Worm (Caenorhabditis elegans) whole organism, L1 larva: Measurements from ENCODE around the gene Y60C6A.3.

ENCODE experiments used
- C04F5.9 ChIP-seq: sonication (generic microtip); optimal IDR thresholded peaks from 2 replicates; lab custom pipeline; 2016; ENCODE audit warnings: missing genetic modification characterization, missing compliant biosample characterization
- C16A3.4 ChIP-seq: fragments of 150-350 bp; optimal IDR thresholded peaks from 2 replicates; lab custom pipeline; 2014; ENCODE audit warnings: missing biosample characterization, missing genetic modification characterization
- Y116A8C.19 ChIP-seq: sonication (generic microtip); optimal IDR thresholded peaks from 2 replicates; lab custom pipeline; 2016; ENCODE audit warnings: missing compliant biosample characterization, missing genetic modification characterization, borderline replicate concordance
- alr-1 ChIP-seq: fragments of 200-800 bp; sonication (Bioruptor generic); optimal IDR thresholded peaks from 2 replicates; lab custom pipeline; 2018; ENCODE audit warnings: borderline replicate concordance, mild to moderate bottlenecking, missing genetic modification characterization, missing compliant biosample characterization
- aly-2 ChIP-seq: fragments of 150-350 bp; optimal IDR thresholded peaks from 2 replicates; lab custom pipeline; 2014; ENCODE audit warnings: missing biosample characterization, missing genetic modification characterization
- ama-1 ChIP-seq: fragments of 150-350 bp; optimal IDR thresholded peaks from 2 replicates; lab custom pipeline; 2014
- ceh-63 ChIP-seq: fragments of 200-800 bp; sonication (Bioruptor generic); optimal IDR thresholded peaks from 2 replicates; lab custom pipeline; 2018; ENCODE audit warnings: mild to moderate bottlenecking, missing genetic modification characterization, missing compliant biosample characterization
- ceh-8 ChIP-seq: fragments of 200-800 bp; sonication (Bioruptor generic); optimal IDR thresholded peaks from 2 replicates; lab custom pipeline; 2018; ENCODE audit warnings: mild to moderate bottlenecking, missing genetic modification characterization, moderate library complexity, missing compliant biosample characterization
- ceh-82 ChIP-seq, 3 experiments: fragments of 150-350 bp in 1 of 3; sonication (generic microtip) in 2 of 3; optimal IDR thresholded peaks; 2 replicates each; lab custom pipeline; 2014 to 2017; ENCODE audit warnings: missing biosample characterization in 3 of 3, missing genetic modification characterization in 3 of 3
- ceh-90 ChIP-seq: sonication (generic microtip); optimal IDR thresholded peaks from 2 replicates; lab custom pipeline; 2016; ENCODE audit warnings: missing genetic modification characterization, missing compliant biosample characterization
- efl-3 ChIP-seq: fragments of 200-800 bp; sonication (Bioruptor generic); optimal IDR thresholded peaks from 2 replicates; lab custom pipeline; 2018; ENCODE audit warnings: mild to moderate bottlenecking, missing genetic modification characterization, missing compliant biosample characterization
- egl-13 ChIP-seq: sonication (generic microtip); optimal IDR thresholded peaks from 2 replicates; lab custom pipeline; 2016; ENCODE audit warnings: missing genotype, missing genetic modification reagents, missing genetic modification characterization, missing compliant biosample characterization
- egl-27 ChIP-seq, 2 experiments: fragments of 150-350 bp in 1 of 2; sonication (generic microtip); optimal IDR thresholded peaks; 3 replicates each; lab custom pipeline; 2017 to 2018; ENCODE audit warnings: missing biosample characterization in 2 of 2, missing genetic modification characterization in 2 of 2, missing genetic modification reagents in 2 of 2
- elt-2 ChIP-seq: sonication (generic microtip); optimal IDR thresholded peaks from 2 replicates; lab custom pipeline; 2016; ENCODE audit warnings: missing genetic modification characterization, mild to moderate bottlenecking, inconsistent platforms, missing compliant biosample characterization, missing genetic modification reagents
- elt-3 ChIP-seq, 6 experiments: fragments of 150-350 bp in 1 of 6; sonication (generic microtip); optimal IDR thresholded peaks; 2 replicates each; lab custom pipeline; 2017 to 2018; ENCODE audit warnings: missing biosample characterization in 6 of 6, missing genetic modification characterization in 6 of 6, inconsistent platforms in 1 of 6
- ets-5 ChIP-seq: fragments of 200-800 bp; sonication (Bioruptor generic); IDR thresholded peaks from 2 replicates; pipeline ENCODE4 v1.3.6; 2022; ENCODE audit warnings: missing genetic modification characterization, missing compliant biosample characterization
- fkh-8 ChIP-seq: sonication (generic microtip); optimal IDR thresholded peaks from 2 replicates; lab custom pipeline; 2016; ENCODE audit warnings: mild to moderate bottlenecking, missing genetic modification characterization, missing compliant biosample characterization
- fos-1 ChIP-seq: fragments of 150-350 bp; optimal IDR thresholded peaks from 2 replicates; lab custom pipeline; 2014; ENCODE audit warnings: missing biosample characterization, missing genetic modification characterization
- grh-1 ChIP-seq: fragments of 200-800 bp; sonication (Bioruptor generic); IDR thresholded peaks from 2 replicates; pipeline ENCODE4 v1.3.6; 2022; ENCODE audit warnings: missing genetic modification reagents, missing genetic modification characterization, missing compliant biosample characterization
- hlh-4 ChIP-seq: sonication (generic microtip); optimal IDR thresholded peaks from 2 replicates; lab custom pipeline; 2016; ENCODE audit warnings: mild to moderate bottlenecking, missing genetic modification characterization, missing compliant biosample characterization
- hpl-2 ChIP-seq: fragments of 150-350 bp; optimal IDR thresholded peaks from 2 replicates; lab custom pipeline; 2014; ENCODE audit warnings: missing biosample characterization, missing genetic modification reagents, missing genetic modification characterization
- isw-1 ChIP-seq: fragments of 200-800 bp; sonication (Bioruptor generic); IDR thresholded peaks from 2 replicates; pipeline ENCODE4 v1.3.6; 2022; ENCODE audit warnings: missing genetic modification characterization, missing compliant biosample characterization
- jun-1 ChIP-seq: fragments of 150-350 bp; optimal IDR thresholded peaks from 2 replicates; lab custom pipeline; 2014; ENCODE audit warnings: missing biosample characterization, missing genetic modification reagents, missing genetic modification characterization
- lin-13 ChIP-seq: fragments of 150-350 bp; optimal IDR thresholded peaks from 2 replicates; lab custom pipeline; 2014; ENCODE audit warnings: missing biosample characterization, missing genetic modification reagents, missing genetic modification characterization
- lin-14 ChIP-seq: fragments of 200-800 bp; sonication (Bioruptor generic); optimal IDR thresholded peaks from 2 replicates; lab custom pipeline; 2018; ENCODE audit warnings: mild to moderate bottlenecking, missing genetic modification characterization, moderate library complexity, missing compliant biosample characterization
- lin-15B ChIP-seq: fragments of 150-350 bp; sonication (generic microtip); optimal IDR thresholded peaks from 3 replicates; lab custom pipeline; 2014; ENCODE audit warnings: missing biosample characterization, missing genetic modification characterization
- lin-35 ChIP-seq, 2 experiments: fragments of 150-350 bp; optimal IDR thresholded peaks; 2 replicates each; lab custom pipeline; 2014; ENCODE audit warnings: missing biosample characterization in 2 of 2, missing genetic modification characterization in 2 of 2, missing genetic modification reagents in 2 of 2
- lsy-2 ChIP-seq, 2 experiments: fragments of 150-350 bp; optimal IDR thresholded peaks; 2 replicates each; lab custom pipeline; 2014; ENCODE audit warnings: missing biosample characterization in 2 of 2, missing genetic modification characterization in 2 of 2
- mdl-1 ChIP-seq, 2 experiments: fragments of 150-350 bp; optimal IDR thresholded peaks; 2 replicates each; lab custom pipeline; 2014 to 2017; ENCODE audit warnings: missing biosample characterization in 2 of 2, missing genetic modification characterization in 2 of 2, inconsistent platforms in 1 of 2
- mef-2 ChIP-seq: fragments of 150-350 bp; optimal IDR thresholded peaks from 2 replicates; lab custom pipeline; 2014; ENCODE audit warnings: missing biosample characterization, missing genetic modification characterization
- mep-1 ChIP-seq: fragments of 150-350 bp; optimal IDR thresholded peaks from 2 replicates; lab custom pipeline; 2014; ENCODE audit warnings: missing biosample characterization, missing genetic modification characterization
- nhr-12 ChIP-seq: sonication (generic microtip); optimal IDR thresholded peaks from 2 replicates; lab custom pipeline; 2017; ENCODE audit warnings: missing biosample characterization, missing genetic modification characterization
- nhr-19 ChIP-seq: fragments of 200-800 bp; sonication (Bioruptor generic); conservative IDR thresholded peaks from 2 replicates; pipeline ENCODE4 v1.3.6; 2022; ENCODE audit warnings: missing genetic modification characterization, missing compliant biosample characterization
- nhr-20 ChIP-seq: sonication (generic microtip); optimal IDR thresholded peaks from 2 replicates; lab custom pipeline; 2016; ENCODE audit warnings: mild to moderate bottlenecking, missing genetic modification characterization, missing compliant biosample characterization
- nhr-237 ChIP-seq: fragments of 150-350 bp; optimal IDR thresholded peaks from 2 replicates; lab custom pipeline; 2014; ENCODE audit warnings: missing biosample characterization, missing genetic modification characterization
- nhr-28 ChIP-seq: fragments of 150-350 bp; optimal IDR thresholded peaks from 2 replicates; lab custom pipeline; 2014; ENCODE audit warnings: missing biosample characterization, missing genetic modification characterization
- nhr-47 ChIP-seq: sonication (generic microtip); optimal IDR thresholded peaks from 2 replicates; lab custom pipeline; 2016; ENCODE audit warnings: mild to moderate bottlenecking, missing genetic modification characterization, moderate library complexity, missing compliant biosample characterization
- nhr-76 ChIP-seq: sonication (generic microtip); optimal IDR thresholded peaks from 2 replicates; lab custom pipeline; 2017; ENCODE audit warnings: missing biosample characterization, missing genetic modification characterization
- nhr-77 ChIP-seq: fragments of 150-350 bp; optimal IDR thresholded peaks from 2 replicates; lab custom pipeline; 2014; ENCODE audit warnings: missing biosample characterization, missing genetic modification characterization
- nhr-84 ChIP-seq: sonication (generic microtip); optimal IDR thresholded peaks from 2 replicates; lab custom pipeline; 2017; ENCODE audit warnings: missing biosample characterization, missing genetic modification characterization
- nhr-85 ChIP-seq: sonication (generic microtip); peaks from one replicate; lab custom pipeline; 2016; ENCODE audit warnings: missing genetic modification characterization, inconsistent platforms, missing compliant biosample characterization
- nhr-90 ChIP-seq: sonication (generic microtip); optimal IDR thresholded peaks from 2 replicates; lab custom pipeline; 2016; ENCODE audit warnings: mild to moderate bottlenecking, missing genetic modification characterization, missing compliant biosample characterization; ENCODE audit not compliant: poor library complexity
- pax-3 ChIP-seq: fragments of 200-800 bp; sonication (Bioruptor generic); optimal IDR thresholded peaks from 2 replicates; lab custom pipeline; 2018; ENCODE audit warnings: mild to moderate bottlenecking, missing genetic modification characterization, moderate library complexity, missing compliant biosample characterization
- pqm-1 ChIP-seq: sonication (generic microtip); optimal IDR thresholded peaks from 3 replicates; lab custom pipeline; 2017; ENCODE audit warnings: missing biosample characterization, missing genetic modification characterization
- rnt-1 ChIP-seq: sonication (generic microtip); optimal IDR thresholded peaks from 2 replicates; lab custom pipeline; 2016; ENCODE audit warnings: mild to moderate bottlenecking, missing genetic modification characterization, moderate library complexity, missing compliant biosample characterization
- snu-23 ChIP-seq: sonication (generic microtip); optimal IDR thresholded peaks from 2 replicates; lab custom pipeline; 2016; ENCODE audit warnings: missing genetic modification characterization, missing compliant biosample characterization
- tbx-2 ChIP-seq: sonication (generic microtip); optimal IDR thresholded peaks from 2 replicates; lab custom pipeline; 2016; ENCODE audit warnings: missing genetic modification characterization, missing compliant biosample characterization
- tlp-1 ChIP-seq: fragments of 150-350 bp; optimal IDR thresholded peaks from 2 replicates; lab custom pipeline; 2014; ENCODE audit warnings: missing biosample characterization, missing genetic modification characterization
- unc-130 ChIP-seq: fragments of 150-350 bp; optimal IDR thresholded peaks from 2 replicates; lab custom pipeline; 2017; ENCODE audit warnings: missing biosample characterization, missing genetic modification characterization, inconsistent platforms
- unc-62 ChIP-seq: fragments of 150-350 bp; optimal IDR thresholded peaks from 2 replicates; lab custom pipeline; 2014; ENCODE audit warnings: missing biosample characterization, missing genetic modification reagents, missing genetic modification characterization
- unc-98 ChIP-seq: fragments of 200-800 bp; sonication (Bioruptor generic); IDR thresholded peaks from 2 replicates; pipeline ENCODE4 v1.3.6; 2022; ENCODE audit warnings: missing genetic modification characterization, missing compliant biosample characterization
- zag-1 ChIP-seq: fragments of 150-350 bp; optimal IDR thresholded peaks from 2 replicates; lab custom pipeline; 2014; ENCODE audit warnings: missing biosample characterization, missing genetic modification characterization

The Y60C6A.3 gene

ce11 chrV:4826710-4827380 is 41.2 kb downstream of the Y60C6A.3 start, which contains the start of the genes hsp-6 and C37H5.5:
Gene hsp-6 (minus strand): TSS chrV:4826760.
Gene C37H5.5 (plus strand): TSS chrV:4827360.
- TF ChIP-seq mep-1 (tag; lab: Kevin White, UChicago) (peak; percentile 83), lin-13 (GFP tag; lab: Kevin White, UChicago) (peak; percentile 72), mef-2 (no peak), aly-2 (tag; lab: Kevin White, UChicago) (peak; percentile 68), ceh-8 (GFP tag; lab: Kevin White, UChicago) (no peak), unc-62 (GFP tag; lab: Kevin White, UChicago) (no peak), elt-3 (tag; optimal IDR thresholded peaks at IDR 0.05; lab: Kevin White, UChicago) (peak in 2 of 6 experiments; percentile 23 to 82), isw-1 (GFP tag; lab: Robert Waterston, UW) (peak; percentile 84), nhr-84 (tag; lab: Kevin White, UChicago) (no peak), nhr-90 (tag; lab: Kevin White, UChicago) (peak; percentile 79), lin-35 (GFP tag; optimal IDR thresholded peaks at IDR 0.05; lab: Kevin White, UChicago) (peak; percentile 66 to 84), pqm-1 (tag; lab: Kevin White, UChicago) (no peak), nhr-47 (tag; lab: Kevin White, UChicago) (peak; percentile 83), Y116A8C.19 (tag; lab: Kevin White, UChicago) (no peak), hlh-4 (no peak), pax-3 (tag; lab: Kevin White, UChicago) (peak; percentile 56), nhr-77 (tag; lab: Kevin White, UChicago) (peak; percentile 55), unc-130 (tag; lab: Kevin White, UChicago) (peak; percentile 75), nhr-20 (tag; lab: Kevin White, UChicago) (peak; percentile 88), nhr-237 (tag; lab: Kevin White, UChicago) (peak; percentile 25), unc-98 (GFP tag; lab: Robert Waterston, UW) (no peak), efl-3 (no peak), rnt-1 (tag; lab: Kevin White, UChicago) (peak; percentile 84), ama-1 (lab: Kevin White, UChicago) (peak; percentile 19), ets-5 (GFP tag; lab: Robert Waterston, UW) (no peak), nhr-85 (tag; lab: Kevin White, UChicago) (peak; percentile 88), egl-27 (tag; optimal IDR thresholded peaks at IDR 0.05; lab: Kevin White, UChicago) (no peak), nhr-12 (no peak), fos-1 (tag; lab: Kevin White, UChicago) (peak; percentile 10), C04F5.9 (tag; lab: Kevin White, UChicago) (no peak), mdl-1 (tag; optimal IDR thresholded peaks at IDR 0.05; lab: Kevin White, UChicago) (peak in 1 of 2 experiments; percentile 77), egl-13 (tag; lab: Kevin White, UChicago) (peak; percentile 53), lsy-2 (tag; optimal IDR thresholded peaks at IDR 0.05; lab: Kevin White, UChicago) (peak; percentile 87 to 95), lin-15B (tag; lab: Kevin White, UChicago) (peak; percentile 78), fkh-8 (tag; lab: Kevin White, UChicago) (peak; percentile 78), alr-1 (tag; lab: Kevin White, UChicago) (no peak), elt-2 (peak; percentile 14), ceh-82 (tag; optimal IDR thresholded peaks at IDR 0.05; lab: Kevin White, UChicago) (peak; percentile 36 to 89 (median 51)), jun-1 (peak; percentile 27), nhr-28 (tag; lab: Kevin White, UChicago) (no peak), grh-1 (GFP tag; lab: Robert Waterston, UW) (peak; percentile 69), snu-23 (GFP tag; lab: Kevin White, UChicago) (peak; percentile 92), C16A3.4 (peak; percentile 87), tlp-1 (tag; lab: Kevin White, UChicago) (no peak), ceh-63 (GFP tag; lab: Kevin White, UChicago) (no peak), tbx-2 (tag; lab: Kevin White, UChicago) (peak; percentile 79), lin-14 (GFP tag; lab: Kevin White, UChicago) (no peak), nhr-19 (peak; percentile 75), zag-1 (tag; lab: Kevin White, UChicago) (no peak), nhr-76 (tag; lab: Kevin White, UChicago) (no peak), ceh-90 (tag; lab: Kevin White, UChicago) (no peak), hpl-2 (GFP tag; lab: Kevin White, UChicago) (no peak)
